Worm (Caenorhabditis elegans) whole organism, L4 larva: ENCODE measurements around the gene ZK512.10.
A peak's percentile ranks its signal among the peaks of the same experiment; 100 is the strongest.
"Not testable (repeated sequence)": the region's sequence is repeated elsewhere in the genome, so short reads cannot be mapped to it uniquely, and the experiment has no call there.

Experiments used
- F26F4.8 ChIP-seq: fragments of 200-800 bp; sonication (Bioruptor generic); conservative IDR thresholded peaks from 2 replicates; pipeline ENCODE4 v1.3.6; 2022; ENCODE audit warnings: missing genetic modification characterization, missing compliant biosample characterization
- F44E2.7 ChIP-seq: fragments of 200-800 bp; sonication (Bioruptor generic); IDR thresholded peaks from 2 replicates; pipeline ENCODE4 v2.1.2; 2022; ENCODE audit warnings: missing genetic modification characterization, missing compliant biosample characterization
- R02D3.7 ChIP-seq: fragments of 150-350 bp; sonication (generic microtip); optimal IDR thresholded peaks from 3 replicates; lab custom pipeline; 2014; ENCODE audit warnings: missing biosample characterization, missing genetic modification characterization
- T26A8.4 ChIP-seq: fragments of 200-800 bp; sonication (Bioruptor generic); IDR thresholded peaks from 2 replicates; pipeline ENCODE4 v1.3.6; 2022; ENCODE audit warnings: missing genetic modification characterization, missing compliant biosample characterization
- Y105C5A.15 ChIP-seq: fragments of 200-800 bp; sonication (Bioruptor generic); IDR thresholded peaks from 2 replicates; pipeline ENCODE4 v1.3.6; 2022; ENCODE audit warnings: missing genetic modification characterization, missing compliant biosample characterization
- Y75B8A.6 ChIP-seq: fragments of 200-800 bp; sonication (Bioruptor generic); IDR thresholded peaks from 2 replicates; pipeline ENCODE4 v1.3.6; 2022; ENCODE audit warnings: missing genetic modification reagents, missing genetic modification characterization, missing compliant biosample characterization
- ZK337.2 ChIP-seq: fragments of 200-800 bp; sonication (Bioruptor generic); IDR thresholded peaks from 2 replicates; pipeline ENCODE4 v1.3.6; 2022; ENCODE audit warnings: missing genetic modification reagents, missing genetic modification characterization, missing compliant biosample characterization
- aha-1 ChIP-seq: fragments of 150-350 bp; peaks from one replicate; lab custom pipeline; 2014; ENCODE audit warnings: missing biosample characterization, missing genetic modification characterization
- ceh-28 ChIP-seq: fragments of 150-350 bp; optimal IDR thresholded peaks from 2 replicates; lab custom pipeline; 2014; ENCODE audit warnings: missing biosample characterization, missing genetic modification reagents, missing genetic modification characterization
- ceh-32 ChIP-seq: sonication (generic microtip); optimal IDR thresholded peaks from 2 replicates; lab custom pipeline; 2016; ENCODE audit warnings: mild to moderate bottlenecking, missing genetic modification characterization, missing compliant biosample characterization; ENCODE audit not compliant: poor library complexity
- ceh-44 ChIP-seq: fragments of 200-800 bp; sonication (Bioruptor generic); IDR thresholded peaks from 2 replicates; pipeline ENCODE4 v1.3.6; 2022; ENCODE audit warnings: missing genetic modification reagents, missing genetic modification characterization, missing compliant biosample characterization
- ceh-82 ChIP-seq: sonication (generic microtip); optimal IDR thresholded peaks from 2 replicates; lab custom pipeline; 2017; ENCODE audit warnings: missing biosample characterization, missing genetic modification characterization
- ctbp-1 ChIP-seq: fragments of 200-800 bp; sonication (Bioruptor generic); IDR thresholded peaks from 2 replicates; pipeline ENCODE4 v1.3.6; 2022; ENCODE audit warnings: missing genetic modification reagents, missing genetic modification characterization, missing compliant biosample characterization
- daf-16 ChIP-seq, 3 experiments: sonication (generic microtip); optimal IDR thresholded peaks; 2 replicates each; lab custom pipeline; 2016 to 2017; ENCODE audit warnings: missing genetic modification characterization in 3 of 3, missing genetic modification reagents in 3 of 3, mild to moderate bottlenecking in 2 of 3, missing compliant biosample characterization in 2 of 3, missing biosample characterization in 1 of 3, moderate library complexity in 1 of 3
- dmd-9 ChIP-seq: fragments of 200-800 bp; sonication (Bioruptor generic); IDR thresholded peaks from 2 replicates; pipeline ENCODE4 v1.3.6; 2022; ENCODE audit warnings: missing genetic modification reagents, missing genetic modification characterization, missing compliant biosample characterization
- duxl-1 ChIP-seq: sonication (generic microtip); optimal IDR thresholded peaks from 2 replicates; lab custom pipeline; 2016; ENCODE audit warnings: mild to moderate bottlenecking, missing genetic modification characterization, moderate library complexity, missing compliant biosample characterization; ENCODE audit not compliant: poor library complexity
- dve-1 ChIP-seq: sonication (generic microtip); optimal IDR thresholded peaks from 2 replicates; lab custom pipeline; 2017; ENCODE audit warnings: antibody characterized with exemption, mild to moderate bottlenecking, missing genetic modification characterization, missing compliant biosample characterization; ENCODE audit not compliant: insufficient read depth
- egl-43 ChIP-seq: fragments of 200-800 bp; sonication (Bioruptor generic); IDR thresholded peaks from 2 replicates; pipeline ENCODE4 v1.3.6; 2022; ENCODE audit warnings: missing genetic modification reagents, missing genetic modification characterization, missing compliant biosample characterization
- hlh-30 ChIP-seq: sonication (generic microtip); optimal IDR thresholded peaks from 2 replicates; lab custom pipeline; 2017; ENCODE audit warnings: antibody characterized with exemption, mild to moderate bottlenecking, missing genetic modification characterization, missing compliant biosample characterization; ENCODE audit not compliant: insufficient read depth
- hmg-1.1 ChIP-seq: fragments of 200-800 bp; sonication (Bioruptor generic); IDR thresholded peaks from 2 replicates; pipeline ENCODE4 v1.3.6; 2022; ENCODE audit warnings: missing genetic modification reagents, missing genetic modification characterization, missing compliant biosample characterization
- lin-1 ChIP-seq: fragments of 200-800 bp; sonication (Bioruptor generic); IDR thresholded peaks from 2 replicates; pipeline ENCODE4 v1.3.6; 2022; ENCODE audit warnings: missing genetic modification reagents, missing genetic modification characterization, missing compliant biosample characterization
- lin-13 ChIP-seq: fragments of 150-350 bp; optimal IDR thresholded peaks from 2 replicates; lab custom pipeline; 2014; ENCODE audit warnings: missing biosample characterization, missing genetic modification reagents, missing genetic modification characterization
- lin-15B ChIP-seq: fragments of 150-350 bp; sonication (generic microtip); optimal IDR thresholded peaks from 3 replicates; lab custom pipeline; 2014; ENCODE audit warnings: missing biosample characterization, missing genetic modification characterization
- lin-29 ChIP-seq: fragments of 200-800 bp; sonication (Bioruptor generic); IDR thresholded peaks from 2 replicates; pipeline ENCODE4 v1.3.6; 2022; ENCODE audit warnings: missing genetic modification reagents, missing genetic modification characterization, missing compliant biosample characterization
- lin-38 ChIP-seq: fragments of 200-800 bp; sonication (Bioruptor generic); IDR thresholded peaks from 2 replicates; pipeline ENCODE4 v1.3.6; 2022; ENCODE audit warnings: missing genetic modification reagents, missing genetic modification characterization, missing compliant biosample characterization
- madf-5 ChIP-seq, 2 experiments: fragments of 200-800 bp; sonication (Bioruptor generic); IDR thresholded peaks; 2 replicates each; pipeline ENCODE4 v1.3.6; 2022; ENCODE audit warnings: missing compliant biosample characterization in 2 of 2, missing genetic modification characterization in 2 of 2
- madf-9 ChIP-seq: fragments of 200-800 bp; sonication (Bioruptor generic); conservative IDR thresholded peaks from 2 replicates; pipeline ENCODE4 v1.3.6; 2022; ENCODE audit warnings: missing genetic modification reagents, missing genetic modification characterization, missing compliant biosample characterization
- mep-1 ChIP-seq: fragments of 150-350 bp; sonication (generic microtip); optimal IDR thresholded peaks from 3 replicates; lab custom pipeline; 2014; ENCODE audit warnings: missing biosample characterization, missing genetic modification characterization
- mes-2 ChIP-seq: sonication (generic microtip); optimal IDR thresholded peaks from 2 replicates; lab custom pipeline; 2016; ENCODE audit warnings: missing genotype, mild to moderate bottlenecking, missing genetic modification characterization, missing compliant biosample characterization; ENCODE audit not compliant: poor library complexity, severe bottlenecking
- nhr-28 ChIP-seq: fragments of 150-350 bp; optimal IDR thresholded peaks from 2 replicates; lab custom pipeline; 2014; ENCODE audit warnings: missing biosample characterization, missing genetic modification characterization
- nhr-42 ChIP-seq: fragments of 200-800 bp; sonication (Bioruptor generic); IDR thresholded peaks from 2 replicates; pipeline ENCODE4 v1.3.6; 2022; ENCODE audit warnings: missing genetic modification characterization, missing compliant biosample characterization
- nhr-48 ChIP-seq: sonication (generic microtip); optimal IDR thresholded peaks from 2 replicates; lab custom pipeline; 2016; ENCODE audit warnings: mild to moderate bottlenecking, missing genetic modification characterization, missing compliant biosample characterization
- pha-4 ChIP-seq, 2 experiments: fragments of 150-350 bp in 1 of 2; fragments of 200-800 bp in 1 of 2; sonication (Bioruptor generic) in 1 of 2; IDR thresholded peaks in 1 of 2; optimal IDR thresholded peaks in 1 of 2; 2 replicates each; pipeline versions ENCODE4 v1.3.6 to Lab custom; 2014 to 2022; ENCODE audit warnings: missing genetic modification characterization in 2 of 2, missing genetic modification reagents in 2 of 2, missing biosample characterization in 1 of 2, missing compliant biosample characterization in 1 of 2
- snpc-1.2 ChIP-seq: fragments of 200-800 bp; sonication (Bioruptor generic); IDR thresholded peaks from 2 replicates; pipeline ENCODE4 v1.3.6; 2022; ENCODE audit warnings: missing genetic modification reagents, missing genetic modification characterization, missing compliant biosample characterization
- snpc-4 ChIP-seq: fragments of 150-350 bp; optimal IDR thresholded peaks from 2 replicates; lab custom pipeline; 2014; ENCODE audit warnings: missing biosample characterization, missing genetic modification characterization
- spr-3 ChIP-seq: fragments of 200-800 bp; sonication (Bioruptor generic); optimal IDR thresholded peaks from 2 replicates; lab custom pipeline; 2018; ENCODE audit warnings: mild to moderate bottlenecking, missing genetic modification characterization, missing compliant biosample characterization
- tra-1 ChIP-seq: fragments of 200-800 bp; sonication (Bioruptor generic); IDR thresholded peaks from 2 replicates; pipeline ENCODE4 v1.3.6; 2022; ENCODE audit warnings: missing genetic modification reagents, missing genetic modification characterization, missing compliant biosample characterization
- zip-2 ChIP-seq: fragments of 150-350 bp; optimal IDR thresholded peaks from 2 replicates; lab custom pipeline; 2014; ENCODE audit warnings: missing biosample characterization, missing genetic modification characterization

Gene ZK512.10

DNA sequence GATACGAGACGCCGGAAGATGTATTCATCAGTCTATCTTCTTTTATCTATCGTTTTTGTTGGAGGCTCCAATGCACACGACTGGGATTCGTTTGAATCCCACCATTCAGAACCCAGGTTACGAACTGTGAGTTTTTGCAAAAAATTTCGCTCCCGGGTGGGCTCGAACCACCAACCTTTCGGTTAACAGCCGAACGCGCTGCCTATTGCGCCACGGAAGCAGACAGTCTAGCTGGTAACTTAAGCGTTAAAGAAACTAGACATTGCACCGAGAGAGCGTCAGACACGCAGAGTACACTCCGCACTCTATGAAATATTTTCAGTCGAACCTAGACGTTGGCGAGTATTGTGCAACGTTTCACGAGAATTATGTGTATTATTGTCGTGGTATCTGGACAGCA lies 26.6 kb upstream of the ZK512.10 start (continued):
- TF ChIP-seq ceh-44 (GFP tag; lab: Robert Waterston, UW) = peak; percentile 91
- TF ChIP-seq ceh-82 (tag; lab: Kevin White, UChicago) = no peak
- TF ChIP-seq Y75B8A.6 = no peak
- TF ChIP-seq hlh-30 (tag; lab: Kevin White, UChicago) = no peak
- no peak for TF ChIP-seq lin-15B (tag; lab: Kevin White, UChicago)
- peak; percentile 30 for TF ChIP-seq lin-13 (GFP tag; lab: Kevin White, UChicago)
- 0 out of 2 replicates have a peak, but pooled peaks have one; percentile 56 for TF ChIP-seq lin-29
- TF ChIP-seq nhr-28 (tag; lab: Kevin White, UChicago) = peak; percentile 17
- no peak for TF ChIP-seq ceh-28 (tag; lab: Kevin White, UChicago)
- 0 out of 2 replicates have a peak, but pooled peaks have one; percentile 71 for TF ChIP-seq F44E2.7 (GFP tag; lab: Robert Waterston, UW)

DNA sequence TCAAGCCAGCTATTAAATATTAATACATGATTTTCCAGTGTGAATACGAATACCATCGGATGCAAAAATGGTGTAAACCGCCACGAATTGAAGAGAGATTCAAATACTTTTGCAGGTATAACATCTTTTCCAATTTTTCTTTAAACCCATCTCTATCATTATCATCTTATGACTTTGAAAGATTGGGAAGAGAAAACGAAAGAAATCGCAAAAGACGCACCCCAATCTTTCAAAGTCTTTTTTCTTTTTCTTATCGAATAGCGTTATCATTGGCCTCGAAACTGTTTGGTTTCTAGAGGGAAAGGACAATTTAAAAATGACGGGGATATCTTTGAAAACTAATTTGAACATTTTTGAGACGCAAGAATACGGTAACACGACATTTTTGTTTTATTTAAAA lies 25.0 kb upstream of the ZK512.10 start:
- no peak for TF ChIP-seq T26A8.4 (GFP tag; lab: Robert Waterston, UW)
- peak; percentile 15 for TF ChIP-seq dve-1 (tag; lab: Kevin White, UChicago)
- TF ChIP-seq ctbp-1 (GFP tag; lab: Robert Waterston, UW) = no peak
- TF ChIP-seq hlh-30 (tag; lab: Kevin White, UChicago) = peak; percentile 9
- no peak for TF ChIP-seq nhr-48 (tag; lab: Kevin White, UChicago)

DNA sequence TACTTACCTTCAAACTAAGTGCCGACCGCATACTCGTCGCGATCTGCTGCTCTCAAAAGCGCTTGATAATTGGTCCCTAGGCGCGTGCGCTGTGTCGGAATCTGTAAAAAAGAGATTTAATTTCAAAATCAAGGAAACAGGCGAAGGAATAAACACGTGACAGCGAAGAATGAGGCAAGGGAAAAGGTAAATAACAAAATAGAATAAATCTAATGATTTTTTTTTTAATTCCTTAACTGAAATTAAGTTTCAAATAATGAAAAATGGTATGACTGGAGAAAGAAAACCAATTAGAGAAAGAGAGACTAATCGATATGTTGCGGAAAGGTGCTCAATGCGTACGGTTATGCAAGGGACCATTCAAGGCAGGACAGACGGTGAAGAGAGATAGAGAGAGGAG lies 21.5 kb upstream of the ZK512.10 start, which contains the start of gene cya-1:
Gene cya-1 (minus strand): TSS at position 101 of the 400 bp plus-strand sequence.
- no peak for TF ChIP-seq egl-43 (GFP tag; lab: Robert Waterston, UW)
- no peak for TF ChIP-seq nhr-48 (tag; lab: Kevin White, UChicago)
- TF ChIP-seq duxl-1 (tag; lab: Kevin White, UChicago) = no peak
- no peak for TF ChIP-seq ceh-44 (GFP tag; lab: Robert Waterston, UW)
- TF ChIP-seq zip-2 = no peak
- TF ChIP-seq spr-3 (GFP tag; lab: Kevin White, UChicago) = no peak
- TF ChIP-seq mep-1 (tag; lab: Kevin White, UChicago) = no peak
- TF ChIP-seq lin-15B (tag; lab: Kevin White, UChicago) = no peak

DNA sequence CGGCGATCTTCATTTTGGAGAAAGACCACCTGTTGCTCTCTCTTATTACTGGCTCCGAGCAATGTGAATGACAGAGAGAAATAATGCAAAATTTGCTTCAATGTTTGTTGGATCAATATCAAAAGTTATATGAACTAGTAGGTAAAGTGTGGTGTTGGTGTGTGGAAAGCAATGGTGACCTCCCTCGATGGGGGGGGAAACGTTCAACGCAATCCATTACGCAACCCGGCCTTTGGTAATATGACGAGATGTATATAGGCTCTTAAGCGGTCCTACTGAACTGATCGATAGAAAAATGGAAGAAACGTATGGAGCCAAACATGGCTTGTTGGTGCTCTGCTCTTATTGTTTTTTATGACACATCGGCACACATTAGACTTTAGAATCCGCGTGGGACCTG lies 21.0 kb upstream of the ZK512.10 start:
- TF ChIP-seq snpc-4 (tag; lab: Kevin White, UChicago) (no peak), R02D3.7 (tag; lab: Kevin White, UChicago) (no peak), egl-43 (GFP tag; lab: Robert Waterston, UW) (no peak), tra-1 (no peak), madf-5 (GFP tag; IDR thresholded peaks at IDR 0.05; lab: Robert Waterston, UW) (no peak), ceh-32 (tag; lab: Kevin White, UChicago) (no peak), hlh-30 (tag; lab: Kevin White, UChicago) (no peak)
- TF ChIP-seq, all 104 proteins: peak for 0

DNA sequence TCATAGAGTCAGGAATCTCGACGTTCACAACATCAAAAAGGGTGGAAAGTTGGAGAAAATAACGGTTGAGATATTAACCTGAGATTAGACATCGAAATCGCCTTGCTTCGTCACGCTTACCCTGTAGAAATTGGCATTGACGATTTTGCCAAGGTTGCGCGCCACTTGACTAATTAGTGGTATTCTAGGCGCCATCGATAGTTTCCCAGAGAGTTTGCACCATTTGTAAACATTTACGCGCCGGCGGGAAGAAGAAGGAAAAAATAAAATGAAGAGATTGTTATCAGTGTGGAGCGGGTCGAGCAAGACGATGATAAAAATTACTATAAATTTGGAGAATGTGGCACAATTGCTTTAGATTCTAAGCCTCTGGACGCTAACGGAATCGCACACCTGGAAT lies 20.4 kb upstream of the ZK512.10 start:
- no peak for TF ChIP-seq ceh-28 (tag; lab: Kevin White, UChicago)
- no peak; the same call in 1 of the 2 replicates for TF ChIP-seq lin-38 (GFP tag; lab: Robert Waterston, UW)
- TF ChIP-seq aha-1 (tag; lab: Kevin White, UChicago) = peak; percentile 31
- TF ChIP-seq spr-3 (GFP tag; lab: Kevin White, UChicago) = no peak
- no peak for TF ChIP-seq daf-16 (GFP tag; optimal IDR thresholded peaks at IDR 0.05; lab: Kevin White, UChicago)
- peak; percentile 37 for TF ChIP-seq daf-16 (tag; optimal IDR thresholded peaks at IDR 0.05; lab: Kevin White, UChicago)

DNA sequence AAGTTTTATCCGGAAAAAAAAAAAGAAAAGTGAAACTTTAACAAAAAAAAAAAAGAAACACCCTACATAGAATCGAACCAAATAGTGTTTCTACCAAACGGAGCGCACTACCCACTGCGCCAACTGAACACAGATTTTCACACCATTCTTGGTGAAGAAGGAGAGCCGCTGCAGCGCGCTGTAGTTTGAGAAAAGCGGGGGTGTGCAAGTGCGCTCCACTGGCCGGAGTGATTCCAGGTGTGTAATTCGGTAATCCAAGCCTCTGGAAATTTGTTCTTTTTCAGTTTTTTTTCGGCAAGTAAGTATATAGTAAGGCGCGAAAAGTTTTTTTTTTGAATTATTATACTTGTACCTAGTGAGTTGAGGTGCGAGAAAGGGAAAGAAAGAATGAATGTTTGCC lies 19.8 kb upstream of the ZK512.10 start:
- 0 out of 2 replicates have a peak, but pooled peaks have one; percentile 45 for TF ChIP-seq ZK337.2
- TF ChIP-seq F26F4.8 = peak; percentile 77
- TF ChIP-seq Y105C5A.15 (GFP tag; lab: Robert Waterston, UW) = 0 out of 2 replicates have a peak, but pooled peaks have one; percentile 27
- TF ChIP-seq hmg-1.1 = peak; percentile 67
- TF ChIP-seq lin-38 (GFP tag; lab: Robert Waterston, UW) = peak; percentile 97
- peak; percentile 46 for TF ChIP-seq snpc-1.2 (GFP tag; lab: Robert Waterston, UW)
- peak; percentile 18 for TF ChIP-seq mes-2
- TF ChIP-seq mep-1 (tag; lab: Kevin White, UChicago) = peak; percentile 13
- TF ChIP-seq dmd-9 (GFP tag; lab: Robert Waterston, UW) = peak; percentile 52; the same call in 1 of the 2 replicates
- TF ChIP-seq madf-5 (GFP tag; IDR thresholded peaks at IDR 0.05; lab: Robert Waterston, UW) = peak; percentile 57 to 83; a peak in 2 of 4 replicates
- peak; percentile 92 for TF ChIP-seq pha-4 (GFP tag; IDR thresholded peaks at IDR 0.05; lab: Robert Waterston, UW)
- not testable (repeated sequence) for TF ChIP-seq pha-4 (tag; optimal IDR thresholded peaks at IDR 0.05; lab: Kevin White, UChicago)
- 0 out of 2 replicates have a peak, but pooled peaks have one; percentile 4 for TF ChIP-seq madf-9 (GFP tag; lab: Robert Waterston, UW)
- peak; percentile 78 for TF ChIP-seq nhr-42
- TF ChIP-seq lin-1 = peak; percentile 79; the same call in 1 of the 2 replicates
